Fruit fly (Drosophila melanogaster): ENCODE results near the gene CG12105.

CG12105 gene

DNA sequence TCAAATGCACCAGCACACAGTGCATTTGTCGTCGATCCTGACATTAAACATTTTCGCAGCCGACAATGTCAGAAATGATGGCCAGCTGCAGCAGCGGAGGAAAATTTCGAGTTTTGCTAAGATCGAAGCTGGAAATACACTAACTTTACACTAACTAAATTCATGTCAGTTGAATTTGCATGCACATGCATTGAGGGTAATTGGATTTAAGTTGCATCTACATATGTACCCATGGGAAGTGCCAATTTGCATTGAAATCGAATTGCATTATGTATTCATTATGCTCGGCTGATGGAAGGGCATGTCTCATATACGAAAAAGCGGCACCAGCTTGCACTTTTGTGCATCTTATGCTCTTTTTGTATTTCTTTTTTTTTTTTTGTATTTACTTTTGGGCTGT lies 30.8 kb downstream of the CG12105 start (continued):
- TF ChIP-seq Chrac-16 (GFP tag; optimal IDR thresholded peaks at IDR 0.05) = no peak
- TF ChIP-seq CG11456 (GFP tag; IDR thresholded peaks at IDR 0.05) = peak; percentile 53; the same call in 2 of the 3 replicates
- no peak for TF ChIP-seq shn (GFP tag; optimal IDR thresholded peaks at IDR 0.05)
- no peak for TF ChIP-seq CG6765 (GFP tag; optimal IDR thresholded peaks at IDR 0.05)
- no peak for TF ChIP-seq unpg (GFP tag; optimal IDR thresholded peaks at IDR 0.05)
- TF ChIP-seq CG4730 (GFP tag; IDR thresholded peaks at IDR 0.05) = 0 out of 2 replicates have a peak, but pooled peaks have one; percentile 18
- 0 out of 2 replicates have a peak, but pooled peaks have one; percentile 22 for TF ChIP-seq Rfx (GFP tag; IDR thresholded peaks at IDR 0.05)
- peak; percentile 54; the same call in 1 of the 3 replicates for TF ChIP-seq dysf (GFP tag; IDR thresholded peaks at IDR 0.05)
- TF ChIP-seq row (GFP tag; IDR thresholded peaks at IDR 0.05) = 0 out of 3 replicates have a peak, but pooled peaks have one; percentile 26
- TF ChIP-seq CG11504 (tag; optimal IDR thresholded peaks at IDR 0.05) = peak; percentile 69
- TF ChIP-seq lmd (GFP tag; IDR thresholded peaks at IDR 0.05) = peak; percentile 66
- peak; percentile 62 for TF ChIP-seq fd96Cb (tag; optimal IDR thresholded peaks at IDR 0.05)
- TF ChIP-seq Tbp (GFP tag; optimal IDR thresholded peaks at IDR 0.05) = no peak
- no peak for TF ChIP-seq cad (GFP tag; optimal IDR thresholded peaks at IDR 0.05)
- TF ChIP-seq CG7987 (GFP tag; optimal IDR thresholded peaks at IDR 0.05) = no peak
- peak; percentile 72 for TF ChIP-seq corto (GFP tag; optimal IDR thresholded peaks at IDR 0.05)
- TF ChIP-seq CG18764 (GFP tag; optimal IDR thresholded peaks at IDR 0.05) = no peak
- TF ChIP-seq dmrt11E (tag; optimal IDR thresholded peaks at IDR 0.05) = no peak
- TF ChIP-seq CG10979 (tag; optimal IDR thresholded peaks at IDR 0.05) = peak; percentile 24
- TF ChIP-seq Sry-δ (GFP tag; optimal IDR thresholded peaks at IDR 0.05) = no peak
- no peak for TF ChIP-seq C15 (GFP tag; IDR thresholded peaks at IDR 0.05)
- TF ChIP-seq Hr39 (optimal IDR thresholded peaks at IDR 0.05) = no peak
- peak; percentile 58; the same call in 2 of the 3 replicates for TF ChIP-seq zfh1 (GFP tag; IDR thresholded peaks at IDR 0.05)
- peak; percentile 14 for TF ChIP-seq CG17829 (tag; optimal IDR thresholded peaks at IDR 0.05)
- peak; percentile 96 for TF ChIP-seq Drgx (GFP tag; IDR thresholded peaks at IDR 0.05)
- TF ChIP-seq Asciz (GFP tag; optimal IDR thresholded peaks at IDR 0.05) = peak; percentile 16
- 0 out of 2 replicates have a peak, but pooled peaks have one; percentile 10 for TF ChIP-seq sim (GFP tag; IDR thresholded peaks at IDR 0.05)
- TF ChIP-seq tna (GFP tag; IDR thresholded peaks at IDR 0.05; ENCODE audit: partially characterized antibody) = no peak
- peak; percentile 50; the same call in 1 of the 2 replicates for TF ChIP-seq ara (GFP tag; IDR thresholded peaks at IDR 0.05)
- no peak for TF ChIP-seq HmgZ (tag; optimal IDR thresholded peaks at IDR 0.05)
- TF ChIP-seq phol (tag; optimal IDR thresholded peaks at IDR 0.05) = peak; percentile 38
- TF ChIP-seq Nf-YA (GFP tag; IDR thresholded peaks at IDR 0.05) = peak; percentile 31; the same call in 1 of the 2 replicates
- TF ChIP-seq stc (GFP tag; IDR thresholded peaks at IDR 0.05) = 0 out of 2 replicates have a peak, but pooled peaks have one; percentile 30
- no peak for TF ChIP-seq hkb (optimal IDR thresholded peaks at IDR 0.05)
- TF ChIP-seq hkb (GFP tag; IDR thresholded peaks at IDR 0.05) = 0 out of 2 replicates have a peak, but pooled peaks have one; percentile 34
- peak; percentile 7; the same call in 1 of the 2 replicates for TF ChIP-seq CG10366 (GFP tag; IDR thresholded peaks at IDR 0.05)
- 0 out of 3 replicates have a peak, but pooled peaks have one; percentile 29 for TF ChIP-seq Optix (GFP tag; IDR thresholded peaks at IDR 0.05)
- TF ChIP-seq Elba2 (GFP tag; optimal IDR thresholded peaks at IDR 0.05) = no peak
- TF ChIP-seq CG8281 (tag; optimal IDR thresholded peaks at IDR 0.05) = no peak
- TF ChIP-seq CG7357 (GFP tag; IDR thresholded peaks at IDR 0.05) = peak; percentile 38; the same call in 1 of the 3 replicates
- peak; percentile 69 for TF ChIP-seq dmrt99B (tag; optimal IDR thresholded peaks at IDR 0.05)
- TF ChIP-seq CG1603 (tag; optimal IDR thresholded peaks at IDR 0.05) = peak; percentile 13
- no peak for TF ChIP-seq CG12219 (GFP tag; optimal IDR thresholded peaks at IDR 0.05)
- TF ChIP-seq croc (GFP tag; conservative IDR thresholded peaks at IDR 0.05) = peak; percentile 16; the same call in 1 of the 3 replicates
- no peak for TF ChIP-seq CG31365 (tag; optimal IDR thresholded peaks at IDR 0.05)
- TF ChIP-seq CG13287 (GFP tag; IDR thresholded peaks at IDR 0.05; ENCODE audit: partially characterized antibody) = no peak
- peak; percentile 2 for TF ChIP-seq nmo (GFP tag; optimal IDR thresholded peaks at IDR 0.05)
- no peak for TF ChIP-seq schlank (tag; optimal IDR thresholded peaks at IDR 0.05)
- TF ChIP-seq vvl (GFP tag; IDR thresholded peaks at IDR 0.05) = peak; percentile 63
- no peak for TF ChIP-seq CG3838 (GFP tag; optimal IDR thresholded peaks at IDR 0.05)
